ENCODE assay signal across 2 fruit fly cellular contexts in genomic region chr2L:14054281-14054680, dm6.
A peak's percentile ranks its signal among the peaks of the same experiment; 100 is the strongest.
TF ChIP-seq lines count a peak whose summit lies in the region.

No protein-coding gene starts in this region.

- TF ChIP-seq CTCF in whole organism, embryonic (GFP tag; optimal IDR thresholded peaks at IDR 0.05; lab: Kevin White, UChicago) = no peak

TF ChIP-seq in whole organism, embryonic, 481 proteins besides CTCF, POLR2A, EP300 and RAD21:
- TF ChIP-seq CG3163 (GFP tag; optimal IDR thresholded peaks at IDR 0.05; lab: Kevin White, UChicago) = peak; percentile 82
- TF ChIP-seq CG6254 (GFP tag; optimal IDR thresholded peaks at IDR 0.05; lab: Kevin White, UChicago) = peak; percentile 91
- TF ChIP-seq yki (optimal IDR thresholded peaks at IDR 0.05; lab: Kevin White, UChicago) = peak; percentile 18
- TF ChIP-seq cg (GFP tag; optimal IDR thresholded peaks at IDR 0.05; lab: Kevin White, UChicago) = peak; percentile 34
- no peak for TF ChIP-seq jing (GFP tag; optimal IDR thresholded peaks at IDR 0.05; lab: Kevin White, UChicago)
- no peak for TF ChIP-seq CG30431 (GFP tag; optimal IDR thresholded peaks at IDR 0.05; lab: Kevin White, UChicago)
- TF ChIP-seq CG1603 (tag; optimal IDR thresholded peaks at IDR 0.05; lab: Kevin White, UChicago) = no peak
- peak; percentile 78 for TF ChIP-seq crol (GFP tag; IDR thresholded peaks at IDR 0.05; lab: Robert Waterston, UW)
- peak; percentile 38; the same call in 1 of the 2 replicates for TF ChIP-seq CG10366 (GFP tag; IDR thresholded peaks at IDR 0.05; lab: Robert Waterston, UW)
- peak; percentile 59 for TF ChIP-seq Deaf1 (tag; optimal IDR thresholded peaks at IDR 0.05; lab: Kevin White, UChicago)
- no peak for TF ChIP-seq jigr1 (GFP tag; IDR thresholded peaks at IDR 0.05; lab: Robert Waterston, UW)
- no peak for TF ChIP-seq sd (tag; optimal IDR thresholded peaks at IDR 0.05; lab: Kevin White, UChicago)
- no peak for TF ChIP-seq gce (GFP tag; IDR thresholded peaks at IDR 0.05; lab: Robert Waterston, UW)
- TF ChIP-seq Trl (optimal IDR thresholded peaks at IDR 0.05; lab: Kevin White, UChicago) = peak; percentile 75 to 78
- TF ChIP-seq Trl (GFP tag; optimal IDR thresholded peaks at IDR 0.05; lab: Kevin White, UChicago) = no peak
- peak; percentile 18 for TF ChIP-seq ewg (GFP tag; optimal IDR thresholded peaks at IDR 0.05; lab: Kevin White, UChicago)
- 0 out of 3 replicates have a peak, but pooled peaks have one; percentile 42 for TF ChIP-seq Mrtf (GFP tag; IDR thresholded peaks at IDR 0.05; lab: Robert Waterston, UW)
- no peak for TF ChIP-seq Spps (tag; optimal IDR thresholded peaks at IDR 0.05; lab: Kevin White, UChicago)
- peak; percentile 68 for TF ChIP-seq abd-A (tag; optimal IDR thresholded peaks at IDR 0.05; lab: Kevin White, UChicago)

TF ChIP-seq in whole organism, wandering third instar larva, 38 proteins besides CTCF, POLR2A, EP300 and RAD21:
- TF ChIP-seq Dfd (GFP tag; optimal IDR thresholded peaks at IDR 0.05; lab: Kevin White, UChicago) (peak; percentile 74), OdsH (GFP tag; optimal IDR thresholded peaks at IDR 0.05; lab: Kevin White, UChicago) (no peak), CG9705 (GFP tag; optimal IDR thresholded peaks at IDR 0.05; lab: Kevin White, UChicago) (no peak)

Comparison
In these comparisons a context has a peak if more than half of its experiments do, and no peak if none do; other contexts are left out.
1. Of the 10 proteins assayed by ChIP-seq in both whole organism, embryonic and whole organism, wandering third instar larva: peak only in whole organism, embryonic: none; only in whole organism, wandering third instar larva: Dfd; in both: none; in neither: 9.